Worm (Caenorhabditis elegans): ENCODE data around the gene lact-5.
"Not testable (repeated sequence)": the region's sequence is repeated elsewhere in the genome, so short reads cannot be mapped to it uniquely, and the experiment has no call there.

- TF ChIP-seq ceh-13 (GFP tag; optimal IDR thresholded peaks at IDR 0.05); ama-1 (optimal IDR thresholded peaks at IDR 0.05); ets-7 (tag; optimal IDR thresholded peaks at IDR 0.05); sea-1 (GFP tag; conservative IDR thresholded peaks at IDR 0.05); flt-1 (GFP tag; IDR thresholded peaks at IDR 0.05); tra-4 (tag; optimal IDR thresholded peaks at IDR 0.05); ceh-36 (tag; optimal IDR thresholded peaks at IDR 0.05); hmg-4 (GFP tag; optimal IDR thresholded peaks at IDR 0.05); hnd-1 (tag; optimal IDR thresholded peaks at IDR 0.05): not testable (repeated sequence)
These were observed 3.6 kb upstream of the lact-5 start, which contains the start of the genes C33F10.8 and msp-40 for ce11 chrII:4825133-4825532.
